Worm (Caenorhabditis elegans) whole organism, L4 larva: ENCODE results near the gene swan-1.

Experiments
- D1046.2 ChIP-seq: fragments of 200-800 bp; sonication (Bioruptor generic); IDR thresholded peaks from 2 replicates; pipeline ENCODE4 v1.3.6; 2022; ENCODE audit warnings: missing genetic modification characterization, missing compliant biosample characterization
- T26A8.4 ChIP-seq: fragments of 200-800 bp; sonication (Bioruptor generic); IDR thresholded peaks from 2 replicates; pipeline ENCODE4 v1.3.6; 2022; ENCODE audit warnings: missing genetic modification characterization, missing compliant biosample characterization
- ama-1 ChIP-seq: fragments of 150-350 bp; optimal IDR thresholded peaks from 2 replicates; lab custom pipeline; 2014; ENCODE audit warnings: inconsistent platforms, mixed read lengths
- ceh-62 ChIP-seq: sonication (generic microtip); optimal IDR thresholded peaks from 2 replicates; lab custom pipeline; 2017; ENCODE audit warnings: missing biosample characterization, missing genetic modification characterization
- ceh-82 ChIP-seq: sonication (generic microtip); optimal IDR thresholded peaks from 2 replicates; lab custom pipeline; 2017; ENCODE audit warnings: missing biosample characterization, missing genetic modification characterization
- ces-1 ChIP-seq: fragments of 150-350 bp; sonication (generic microtip); optimal IDR thresholded peaks from 4 replicates; lab custom pipeline; 2014; ENCODE audit warnings: missing biosample characterization, missing genetic modification reagents, missing genetic modification characterization
- cey-2 ChIP-seq: sonication (generic microtip); optimal IDR thresholded peaks from 3 replicates; lab custom pipeline; 2017; ENCODE audit warnings: missing genetic modification characterization, mild to moderate bottlenecking, missing compliant biosample characterization, antibody characterized with exemption, borderline replicate concordance; ENCODE audit not compliant: insufficient read depth
- dmd-6 ChIP-seq: fragments of 200-800 bp; sonication (Bioruptor generic); IDR thresholded peaks from 2 replicates; pipeline ENCODE4 v1.3.6; 2022; ENCODE audit warnings: missing genetic modification reagents, missing genetic modification characterization, missing compliant biosample characterization
- dpl-1 ChIP-seq: fragments of 150-350 bp; optimal IDR thresholded peaks from 2 replicates; lab custom pipeline; 2014; ENCODE audit warnings: missing biosample characterization, missing genetic modification reagents, missing genetic modification characterization
- fos-1 ChIP-seq: fragments of 150-350 bp; optimal IDR thresholded peaks from 2 replicates; lab custom pipeline; 2014; ENCODE audit warnings: missing biosample characterization, missing genetic modification characterization
- nhr-237 ChIP-seq: sonication (generic microtip); optimal IDR thresholded peaks from 2 replicates; lab custom pipeline; 2017; ENCODE audit warnings: missing biosample characterization, missing genetic modification characterization
- nhr-25 ChIP-seq: sonication (generic microtip); optimal IDR thresholded peaks from 2 replicates; lab custom pipeline; 2017; ENCODE audit warnings: missing genetic modification characterization, mild to moderate bottlenecking, missing compliant biosample characterization, antibody characterized with exemption, moderate library complexity, borderline replicate concordance; ENCODE audit not compliant: insufficient read depth
- pha-4 ChIP-seq, 2 experiments: fragments of 150-350 bp in 1 of 2; fragments of 200-800 bp in 1 of 2; sonication (Bioruptor generic) in 1 of 2; IDR thresholded peaks in 1 of 2; optimal IDR thresholded peaks in 1 of 2; 2 replicates each; pipeline versions ENCODE4 v1.3.6 to Lab custom; 2014 to 2022; ENCODE audit warnings: missing genetic modification characterization in 2 of 2, missing genetic modification reagents in 2 of 2, missing biosample characterization in 1 of 2, missing compliant biosample characterization in 1 of 2
- ztf-11 ChIP-seq: fragments of 150-350 bp; optimal IDR thresholded peaks from 2 replicates; lab custom pipeline; 2014; ENCODE audit warnings: missing biosample characterization, missing genetic modification characterization

DNA sequence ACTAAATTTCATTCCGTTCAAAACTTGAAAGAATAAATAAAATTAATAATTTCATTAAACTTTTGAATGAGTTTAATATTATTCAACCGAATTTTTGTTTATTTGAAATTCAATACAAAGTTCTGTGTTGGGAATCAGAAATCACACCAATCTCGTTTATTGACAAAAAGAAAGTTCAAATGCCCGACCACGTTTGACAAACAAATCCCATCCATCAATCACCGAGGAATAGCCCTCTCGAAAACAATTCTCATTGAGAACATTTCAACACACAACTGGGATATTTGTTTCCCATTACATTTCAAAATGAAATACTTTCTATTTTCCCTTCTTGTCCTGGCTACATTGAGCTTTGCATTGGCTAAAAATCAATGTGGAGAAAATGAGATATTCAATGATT, 29.2 kb downstream of the swan-1 start, which contains the start of gene F53C11.9:
- no peak for TF ChIP-seq ceh-62 (tag; lab: Kevin White, UChicago)
- no peak for TF ChIP-seq T26A8.4 (GFP tag; lab: Robert Waterston, UW)
- TF ChIP-seq cey-2 (tag; lab: Kevin White, UChicago), result no peak
- no peak for TF ChIP-seq ama-1 (lab: Kevin White, UChicago)
- TF ChIP-seq nhr-237 (tag; lab: Kevin White, UChicago), result no peak
- no peak for TF ChIP-seq fos-1 (tag; lab: Kevin White, UChicago)
- TF ChIP-seq dmd-6 (GFP tag; lab: Robert Waterston, UW), result no peak
- TF ChIP-seq pha-4 (GFP tag; IDR thresholded peaks at IDR 0.05; lab: Robert Waterston, UW), result no peak
- no peak for TF ChIP-seq pha-4 (tag; optimal IDR thresholded peaks at IDR 0.05; lab: Kevin White, UChicago)
- no peak for TF ChIP-seq nhr-25
- no peak for TF ChIP-seq D1046.2
- TF ChIP-seq ceh-82, result no peak
- TF ChIP-seq ces-1, result no peak
- TF ChIP-seq ztf-11 (tag; lab: Kevin White, UChicago), result no peak
- TF ChIP-seq dpl-1 (GFP tag; lab: Kevin White, UChicago), result no peak
